Worm (Caenorhabditis elegans) whole organism, mixed stage, embryonic: ENCODE measurements around the gene F45E4.6.

Experiments used
- lin-13 ChIP-seq: fragments of 150-350 bp; optimal IDR thresholded peaks from 2 replicates; lab custom pipeline; 2014; ENCODE audit warnings: missing biosample characterization, missing genetic modification characterization
- lsy-2 ChIP-seq: fragments of 150-350 bp; optimal IDR thresholded peaks from 2 replicates; lab custom pipeline; 2014; ENCODE audit warnings: missing biosample characterization, missing genetic modification characterization
- nhr-237 ChIP-seq: fragments of 150-350 bp; optimal IDR thresholded peaks from 2 replicates; lab custom pipeline; 2014; ENCODE audit warnings: missing biosample characterization, missing genetic modification characterization

- TF ChIP-seq lsy-2 (tag; lab: Kevin White, UChicago) (no peak), nhr-237 (no peak), lin-13 (tag; lab: Kevin White, UChicago) (no peak)
These were observed 21.0 kb downstream of the F45E4.6 start for ce11 chrIV:7611396-7611795.
